Worm (Caenorhabditis elegans) whole organism, L1 larva: ENCODE results near the gene bcl-11.

Experiments
- C04F5.9 ChIP-seq: sonication (generic microtip); optimal IDR thresholded peaks from 2 replicates; lab custom pipeline; 2016; ENCODE audit warnings: missing genetic modification characterization, missing compliant biosample characterization
- F16B12.6 ChIP-seq: fragments of 150-350 bp; optimal IDR thresholded peaks from 2 replicates; lab custom pipeline; 2014; ENCODE audit warnings: missing biosample characterization, missing genetic modification characterization
- Y116A8C.19 ChIP-seq: sonication (generic microtip); optimal IDR thresholded peaks from 2 replicates; lab custom pipeline; 2016; ENCODE audit warnings: missing compliant biosample characterization, missing genetic modification characterization, borderline replicate concordance
- alr-1 ChIP-seq: fragments of 200-800 bp; sonication (Bioruptor generic); optimal IDR thresholded peaks from 2 replicates; lab custom pipeline; 2018; ENCODE audit warnings: borderline replicate concordance, mild to moderate bottlenecking, missing genetic modification characterization, missing compliant biosample characterization
- ama-1 ChIP-seq: fragments of 150-350 bp; optimal IDR thresholded peaks from 2 replicates; lab custom pipeline; 2014
- blmp-1 ChIP-seq: fragments of 150-350 bp; optimal IDR thresholded peaks from 2 replicates; lab custom pipeline; 2014; ENCODE audit warnings: missing biosample characterization, missing genetic modification characterization
- ces-1 ChIP-seq: fragments of 150-350 bp; optimal IDR thresholded peaks from 2 replicates; lab custom pipeline; 2014; ENCODE audit warnings: missing biosample characterization, missing genetic modification reagents, missing genetic modification characterization
- dsc-1 ChIP-seq: sonication (generic microtip); optimal IDR thresholded peaks from 2 replicates; lab custom pipeline; 2016; ENCODE audit warnings: mild to moderate bottlenecking, missing genetic modification characterization, missing compliant biosample characterization
- efl-1 ChIP-seq, 4 experiments: fragments of 150-350 bp; optimal IDR thresholded peaks in 3 of 4; peaks in 1 of 4; 1 replicate in 1 of 4; 2 replicates in 3 of 4; lab custom pipeline; 2014; ENCODE audit warnings: missing biosample characterization in 2 of 4, missing genetic modification characterization in 2 of 4, missing genetic modification reagents in 2 of 4
- egl-13 ChIP-seq: sonication (generic microtip); optimal IDR thresholded peaks from 2 replicates; lab custom pipeline; 2016; ENCODE audit warnings: missing genotype, missing genetic modification reagents, missing genetic modification characterization, missing compliant biosample characterization
- egl-27 ChIP-seq, 2 experiments: fragments of 150-350 bp in 1 of 2; sonication (generic microtip); optimal IDR thresholded peaks; 3 replicates each; lab custom pipeline; 2017 to 2018; ENCODE audit warnings: missing biosample characterization in 2 of 2, missing genetic modification characterization in 2 of 2, missing genetic modification reagents in 2 of 2
- elt-3 ChIP-seq, 6 experiments: fragments of 150-350 bp in 1 of 6; sonication (generic microtip); optimal IDR thresholded peaks; 2 replicates each; lab custom pipeline; 2017 to 2018; ENCODE audit warnings: missing biosample characterization in 6 of 6, missing genetic modification characterization in 6 of 6, inconsistent platforms in 1 of 6
- hlh-17 ChIP-seq: fragments of 200-800 bp; sonication (Bioruptor generic); optimal IDR thresholded peaks from 2 replicates; lab custom pipeline; 2018; ENCODE audit warnings: missing genetic modification characterization, mild to moderate bottlenecking, missing compliant biosample characterization, moderate library complexity, borderline replicate concordance
- hlh-4 ChIP-seq: sonication (generic microtip); optimal IDR thresholded peaks from 2 replicates; lab custom pipeline; 2016; ENCODE audit warnings: mild to moderate bottlenecking, missing genetic modification characterization, missing compliant biosample characterization
- hpl-2 ChIP-seq: fragments of 150-350 bp; optimal IDR thresholded peaks from 2 replicates; lab custom pipeline; 2014; ENCODE audit warnings: missing biosample characterization, missing genetic modification reagents, missing genetic modification characterization
- irx-1 ChIP-seq: sonication (generic microtip); optimal IDR thresholded peaks from 2 replicates; lab custom pipeline; 2016; ENCODE audit warnings: missing genetic modification characterization, missing compliant biosample characterization
- isw-1 ChIP-seq: fragments of 200-800 bp; sonication (Bioruptor generic); IDR thresholded peaks from 2 replicates; pipeline ENCODE4 v1.3.6; 2022; ENCODE audit warnings: missing genetic modification characterization, missing compliant biosample characterization
- lin-14 ChIP-seq: fragments of 200-800 bp; sonication (Bioruptor generic); optimal IDR thresholded peaks from 2 replicates; lab custom pipeline; 2018; ENCODE audit warnings: mild to moderate bottlenecking, missing genetic modification characterization, moderate library complexity, missing compliant biosample characterization
- lin-15B ChIP-seq: fragments of 150-350 bp; sonication (generic microtip); optimal IDR thresholded peaks from 3 replicates; lab custom pipeline; 2014; ENCODE audit warnings: missing biosample characterization, missing genetic modification characterization
- nhr-11 ChIP-seq: fragments of 150-350 bp; optimal IDR thresholded peaks from 2 replicates; lab custom pipeline; 2014; ENCODE audit warnings: missing biosample characterization, missing genetic modification characterization
- nhr-12 ChIP-seq: sonication (generic microtip); optimal IDR thresholded peaks from 2 replicates; lab custom pipeline; 2017; ENCODE audit warnings: missing biosample characterization, missing genetic modification characterization
- nhr-19 ChIP-seq: fragments of 200-800 bp; sonication (Bioruptor generic); conservative IDR thresholded peaks from 2 replicates; pipeline ENCODE4 v1.3.6; 2022; ENCODE audit warnings: missing genetic modification characterization, missing compliant biosample characterization
- nhr-20 ChIP-seq: sonication (generic microtip); optimal IDR thresholded peaks from 2 replicates; lab custom pipeline; 2016; ENCODE audit warnings: mild to moderate bottlenecking, missing genetic modification characterization, missing compliant biosample characterization
- nhr-237 ChIP-seq: fragments of 150-350 bp; optimal IDR thresholded peaks from 2 replicates; lab custom pipeline; 2014; ENCODE audit warnings: missing biosample characterization, missing genetic modification characterization
- nhr-47 ChIP-seq: sonication (generic microtip); optimal IDR thresholded peaks from 2 replicates; lab custom pipeline; 2016; ENCODE audit warnings: mild to moderate bottlenecking, missing genetic modification characterization, moderate library complexity, missing compliant biosample characterization
- nhr-71 ChIP-seq: sonication (generic microtip); optimal IDR thresholded peaks from 2 replicates; lab custom pipeline; 2016; ENCODE audit warnings: mild to moderate bottlenecking, missing genetic modification characterization, moderate library complexity, missing compliant biosample characterization
- nhr-77 ChIP-seq: fragments of 150-350 bp; optimal IDR thresholded peaks from 2 replicates; lab custom pipeline; 2014; ENCODE audit warnings: missing biosample characterization, missing genetic modification characterization
- nhr-85 ChIP-seq: sonication (generic microtip); peaks from one replicate; lab custom pipeline; 2016; ENCODE audit warnings: missing genetic modification characterization, inconsistent platforms, missing compliant biosample characterization
- nhr-90 ChIP-seq: sonication (generic microtip); optimal IDR thresholded peaks from 2 replicates; lab custom pipeline; 2016; ENCODE audit warnings: mild to moderate bottlenecking, missing genetic modification characterization, missing compliant biosample characterization; ENCODE audit not compliant: poor library complexity
- pax-3 ChIP-seq: fragments of 200-800 bp; sonication (Bioruptor generic); optimal IDR thresholded peaks from 2 replicates; lab custom pipeline; 2018; ENCODE audit warnings: mild to moderate bottlenecking, missing genetic modification characterization, moderate library complexity, missing compliant biosample characterization
- pqm-1 ChIP-seq: sonication (generic microtip); optimal IDR thresholded peaks from 3 replicates; lab custom pipeline; 2017; ENCODE audit warnings: missing biosample characterization, missing genetic modification characterization
- skn-1 ChIP-seq: fragments of 150-350 bp; optimal IDR thresholded peaks from 2 replicates; lab custom pipeline; 2014; ENCODE audit warnings: missing biosample characterization, missing genetic modification characterization
- snu-23 ChIP-seq: sonication (generic microtip); optimal IDR thresholded peaks from 2 replicates; lab custom pipeline; 2016; ENCODE audit warnings: missing genetic modification characterization, missing compliant biosample characterization
- sox-4 ChIP-seq: sonication (generic microtip); optimal IDR thresholded peaks from 2 replicates; lab custom pipeline; 2016; ENCODE audit warnings: missing genetic modification characterization, missing compliant biosample characterization
- swsn-7 ChIP-seq: sonication (generic microtip); optimal IDR thresholded peaks from 2 replicates; lab custom pipeline; 2016; ENCODE audit warnings: missing genetic modification characterization, missing compliant biosample characterization
- tbx-2 ChIP-seq: sonication (generic microtip); optimal IDR thresholded peaks from 2 replicates; lab custom pipeline; 2016; ENCODE audit warnings: missing genetic modification characterization, missing compliant biosample characterization
- unc-130 ChIP-seq: fragments of 150-350 bp; optimal IDR thresholded peaks from 2 replicates; lab custom pipeline; 2017; ENCODE audit warnings: missing biosample characterization, missing genetic modification characterization, inconsistent platforms
- unc-62 ChIP-seq: fragments of 150-350 bp; optimal IDR thresholded peaks from 2 replicates; lab custom pipeline; 2014; ENCODE audit warnings: missing biosample characterization, missing genetic modification reagents, missing genetic modification characterization
- unc-86 ChIP-seq: sonication (generic microtip); optimal IDR thresholded peaks from 2 replicates; lab custom pipeline; 2016; ENCODE audit warnings: missing genetic modification characterization, missing compliant biosample characterization
- xbp-1 ChIP-seq: sonication (generic microtip); optimal IDR thresholded peaks from 2 replicates; lab custom pipeline; 2016; ENCODE audit warnings: missing genetic modification characterization, missing compliant biosample characterization
- zag-1 ChIP-seq: fragments of 150-350 bp; optimal IDR thresholded peaks from 2 replicates; lab custom pipeline; 2014; ENCODE audit warnings: missing biosample characterization, missing genetic modification characterization
- ztf-11 ChIP-seq, 2 experiments: sonication (generic microtip); optimal IDR thresholded peaks; 2 replicates each; lab custom pipeline; 2016 to 2017; ENCODE audit warnings: missing genetic modification characterization in 2 of 2, missing biosample characterization in 1 of 2, missing compliant biosample characterization in 1 of 2

The bcl-11 gene

DNA sequence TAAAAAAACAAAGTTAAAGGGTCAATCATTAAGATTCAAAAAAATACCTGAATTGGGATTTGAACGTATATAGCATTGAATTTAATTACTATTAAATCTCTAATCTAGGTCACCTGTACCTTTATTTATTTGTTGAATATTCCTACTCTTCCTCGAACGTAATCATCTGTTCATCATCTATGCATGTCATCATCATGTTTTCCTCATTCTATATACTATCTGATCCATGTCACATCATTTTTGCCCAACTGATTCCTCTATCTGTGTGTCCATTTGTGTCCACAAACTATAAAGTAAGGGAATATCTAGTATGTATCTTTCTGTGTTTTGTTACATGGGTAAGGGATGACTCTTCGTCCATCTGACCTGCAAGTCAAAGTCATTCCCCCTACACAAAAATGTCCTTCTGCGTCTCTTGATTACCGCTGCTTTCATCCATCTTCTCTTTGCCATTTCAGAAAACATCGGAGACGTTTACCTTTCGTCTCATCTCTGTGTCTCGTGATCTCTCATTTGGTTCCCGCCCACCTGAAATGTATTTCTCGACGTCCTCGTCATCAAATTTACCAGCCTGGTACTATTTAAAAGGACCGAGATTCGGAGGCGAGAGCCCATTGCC is 33.0 kb upstream of the bcl-11 start (continued):
- TF ChIP-seq C04F5.9 (tag; lab: Kevin White, UChicago) (no peak), snu-23 (GFP tag; lab: Kevin White, UChicago) (peak; percentile 66), efl-1 (optimal IDR thresholded peaks at IDR 0.05; lab: Kevin White, UChicago) (no peak), efl-1 (GFP tag; optimal IDR thresholded peaks at IDR 0.05 in 1 of 2; lab: Kevin White, UChicago) (no peak), F16B12.6 (no peak), egl-13 (no peak), unc-86 (tag; lab: Kevin White, UChicago) (no peak), unc-130 (no peak), Y116A8C.19 (tag; lab: Kevin White, UChicago) (no peak), sox-4 (no peak), blmp-1 (tag; lab: Kevin White, UChicago) (peak; percentile 71), elt-3 (tag; optimal IDR thresholded peaks at IDR 0.05; lab: Kevin White, UChicago) (peak in 5 of 6 experiments; percentile 14 to 69 (median 56)), nhr-12 (no peak), ztf-11 (tag; optimal IDR thresholded peaks at IDR 0.05; lab: Kevin White, UChicago) (no peak), irx-1 (tag; lab: Kevin White, UChicago) (no peak), nhr-85 (peak; percentile 96), swsn-7 (no peak), nhr-71 (tag; lab: Kevin White, UChicago) (peak; percentile 80), nhr-47 (peak; percentile 22), ces-1 (GFP tag; lab: Kevin White, UChicago) (no peak), lin-15B (no peak), tbx-2 (tag; lab: Kevin White, UChicago) (peak; percentile 40), lin-14 (GFP tag; lab: Kevin White, UChicago) (peak; percentile 82), unc-62 (no peak), nhr-19 (GFP tag; lab: Robert Waterston, UW) (peak; percentile 36; the same call in 1 of the 2 replicates), nhr-11 (tag; lab: Kevin White, UChicago) (no peak), nhr-20 (tag; lab: Kevin White, UChicago) (peak; percentile 89), hpl-2 (no peak), xbp-1 (tag; lab: Kevin White, UChicago) (no peak), zag-1 (tag; lab: Kevin White, UChicago) (no peak), skn-1 (tag; lab: Kevin White, UChicago) (no peak)

DNA sequence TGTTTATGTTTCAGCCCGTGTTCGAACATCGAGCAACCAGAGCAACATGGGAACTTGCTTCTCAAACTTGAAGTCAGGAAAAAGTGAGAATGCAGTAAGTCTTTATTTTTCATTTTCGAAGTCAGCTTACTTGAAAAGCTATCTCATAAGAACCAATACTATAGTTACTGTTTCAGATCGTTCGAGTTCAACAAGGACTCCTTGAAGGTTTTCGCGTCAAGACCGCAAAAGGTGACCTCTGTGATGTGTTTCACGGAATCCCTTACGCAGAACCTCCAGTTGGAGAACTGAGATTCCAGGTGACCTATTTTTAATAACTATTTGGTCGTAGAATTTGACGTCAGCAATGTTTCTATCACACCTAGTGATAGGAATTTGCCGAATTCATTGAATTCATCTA is 32.2 kb upstream of the bcl-11 start:
- TF ChIP-seq swsn-7 (no peak), blmp-1 (tag; lab: Kevin White, UChicago) (peak; percentile 24), egl-27 (tag; optimal IDR thresholded peaks at IDR 0.05; lab: Kevin White, UChicago) (no peak), efl-1 (optimal IDR thresholded peaks at IDR 0.05; lab: Kevin White, UChicago) (no peak), efl-1 (GFP tag; optimal IDR thresholded peaks at IDR 0.05 in 1 of 2; lab: Kevin White, UChicago) (peak in 1 of 2 experiments; percentile 52)
- TF ChIP-seq, all 84 proteins: peak for 2

DNA sequence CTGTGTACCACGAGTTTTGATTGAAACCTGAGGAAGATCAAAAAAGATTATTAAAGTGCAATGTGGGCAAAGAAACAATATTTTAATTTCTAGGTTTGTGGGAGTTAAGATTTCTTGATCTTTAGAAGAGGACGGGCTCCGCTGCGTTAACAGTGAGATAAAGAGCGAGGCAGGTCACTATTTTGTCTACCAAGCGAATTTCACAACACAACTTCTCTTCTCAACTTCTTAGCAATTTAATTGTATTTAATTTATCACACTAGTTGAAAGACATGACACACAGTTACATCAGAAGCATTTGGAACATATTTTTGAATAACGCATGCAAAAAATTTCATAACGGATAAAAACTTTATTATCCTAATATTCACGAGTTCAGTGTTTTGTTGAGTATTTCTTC is 29.4 kb upstream of the bcl-11 start:
- TF ChIP-seq nhr-237 (tag; lab: Kevin White, UChicago): no peak
- no peak for TF ChIP-seq F16B12.6
- TF ChIP-seq nhr-90 (tag; lab: Kevin White, UChicago): peak; percentile 13

DNA sequence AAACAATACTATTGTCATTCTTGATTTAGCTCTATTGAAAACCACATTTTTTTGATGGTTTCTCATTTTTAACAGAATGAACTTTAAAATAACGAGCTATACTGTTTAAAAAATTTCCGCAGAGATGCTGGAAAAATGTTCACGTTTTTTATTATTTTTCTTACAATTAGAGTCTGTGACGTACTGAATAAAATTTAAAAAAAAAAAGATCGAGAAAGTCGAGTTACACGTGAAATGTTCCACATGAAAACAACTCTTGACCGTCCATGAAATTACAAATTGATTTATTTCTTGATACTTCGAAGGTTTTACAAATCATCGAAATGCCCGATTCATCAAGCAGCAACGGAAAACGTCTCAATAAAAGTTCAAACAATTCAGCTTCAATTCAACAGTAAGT is 28.8 kb upstream of the bcl-11 start, which contains the start of gene fbxa-202:
Gene fbxa-202 (plus strand): TSS at position 301 of the 400 bp plus-strand sequence.
- TF ChIP-seq hlh-4 (tag; lab: Kevin White, UChicago): no peak
- no peak for TF ChIP-seq ama-1
- TF ChIP-seq egl-13: no peak
- TF ChIP-seq nhr-20 (tag; lab: Kevin White, UChicago): no peak

DNA sequence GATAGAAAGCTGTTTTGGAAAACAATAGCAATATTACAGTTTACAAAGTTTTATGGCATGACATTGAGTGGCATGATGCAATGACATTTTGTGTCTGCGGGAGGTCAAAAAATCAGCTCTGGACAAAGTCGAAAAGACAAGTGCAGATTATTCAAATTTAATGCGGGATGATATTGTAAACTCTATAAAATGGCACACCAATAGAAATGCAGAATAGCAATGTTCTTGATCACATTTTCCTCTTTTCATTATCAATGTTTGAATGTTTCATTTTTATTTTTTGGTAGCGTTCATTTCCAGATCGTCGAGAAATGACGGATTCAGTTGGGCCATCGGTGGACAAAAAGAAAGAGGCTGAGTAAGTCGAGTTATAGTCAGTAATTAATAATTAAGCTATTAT is 26.9 kb upstream of the bcl-11 start, which contains the start of gene T28C12.2:
Gene T28C12.2 (plus strand): TSS at position 301 of the 400 bp plus-strand sequence.
- TF ChIP-seq unc-130: no peak
- TF ChIP-seq dsc-1 (tag; lab: Kevin White, UChicago): no peak
- TF ChIP-seq nhr-77 (tag; lab: Kevin White, UChicago): no peak
- TF ChIP-seq nhr-90 (tag; lab: Kevin White, UChicago): no peak
- no peak for TF ChIP-seq swsn-7
- TF ChIP-seq C04F5.9 (tag; lab: Kevin White, UChicago): no peak
- no peak for TF ChIP-seq pqm-1 (tag; lab: Kevin White, UChicago)
- no peak for TF ChIP-seq pax-3 (tag; lab: Kevin White, UChicago)
- TF ChIP-seq hlh-17: no peak
- no peak for TF ChIP-seq alr-1 (tag; lab: Kevin White, UChicago)
- no peak for TF ChIP-seq isw-1 (GFP tag; lab: Robert Waterston, UW)
- TF ChIP-seq, all 84 proteins: peak for 0
